Fruit fly (Drosophila melanogaster): Measurements from ENCODE around the gene Peritrophin-15b.
A peak's percentile ranks its signal among the peaks of the same experiment; 100 is the strongest.

Gene Peritrophin-15b

DNA sequence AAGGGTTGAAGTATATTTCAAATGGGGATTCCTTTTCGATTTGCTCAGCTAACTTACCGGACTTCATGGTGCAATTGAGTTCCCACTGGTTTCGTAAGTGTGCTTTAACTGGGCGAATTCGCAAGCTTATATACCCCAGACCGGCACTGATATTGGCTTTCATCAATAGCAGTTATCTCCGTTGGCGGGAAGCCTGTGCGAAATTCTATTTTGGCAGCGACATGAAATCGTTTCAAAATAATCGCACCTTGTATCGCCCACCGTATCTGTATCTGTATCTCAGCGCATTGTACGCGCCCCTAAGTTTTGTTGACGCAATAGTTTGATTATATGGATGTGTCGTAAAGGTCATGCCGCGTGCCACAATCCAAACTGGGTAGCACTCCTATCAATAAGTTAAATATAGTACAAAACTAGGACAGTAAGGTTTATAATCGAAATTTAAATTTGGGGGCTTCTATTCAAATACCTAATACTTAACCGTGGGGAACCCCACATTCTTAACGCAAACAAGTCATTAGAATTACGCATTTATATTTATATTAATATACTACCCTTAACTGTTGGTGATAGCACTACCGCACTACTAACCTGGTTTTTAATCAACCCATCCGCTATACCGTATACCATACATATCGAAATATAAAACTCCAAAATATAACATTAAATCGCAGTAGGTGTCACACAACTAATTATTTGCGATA lies 1.4 kb upstream of the Peritrophin-15b start, which contains the start of the genes Peritrophin-15a and CG13385:
Peritrophin-15a (minus strand) TSS at position 101 of the 704 bp plus-strand sequence.
CG13385 (plus strand) TSS at position 654 of the 704 bp plus-strand sequence.
- TF ChIP-seq Hr96 (GFP tag; optimal IDR thresholded peaks at IDR 0.05): no peak
- TF ChIP-seq CG5204 (GFP tag; optimal IDR thresholded peaks at IDR 0.05): no peak
- TF ChIP-seq CG11617 (GFP tag; optimal IDR thresholded peaks at IDR 0.05): no peak
- TF ChIP-seq tj (GFP tag; optimal IDR thresholded peaks at IDR 0.05): no peak
- no peak for TF ChIP-seq Crg-1 (GFP tag; optimal IDR thresholded peaks at IDR 0.05)
- TF ChIP-seq kay (GFP tag; ENCODE audit: borderline replicate concordance): no peak
- TF ChIP-seq CG1620 (GFP tag; optimal IDR thresholded peaks at IDR 0.05): no peak
- no peak for TF ChIP-seq Clk (GFP tag; optimal IDR thresholded peaks at IDR 0.05)
- no peak for TF ChIP-seq CG7045 (GFP tag; optimal IDR thresholded peaks at IDR 0.05)
- no peak for TF ChIP-seq ovo (GFP tag; optimal IDR thresholded peaks at IDR 0.05)
- TF ChIP-seq pad (GFP tag; optimal IDR thresholded peaks at IDR 0.05): no peak
- no peak for TF ChIP-seq CG14711 (tag; optimal IDR thresholded peaks at IDR 0.05)
- TF ChIP-seq CG33017 (tag; optimal IDR thresholded peaks at IDR 0.05): no peak
- TF ChIP-seq cnc (optimal IDR thresholded peaks at IDR 0.05): no peak
- no peak for TF ChIP-seq toe (GFP tag; optimal IDR thresholded peaks at IDR 0.05)
- no peak for TF ChIP-seq cic (GFP tag; optimal IDR thresholded peaks at IDR 0.05)
- no peak for TF ChIP-seq CG12768 (GFP tag; optimal IDR thresholded peaks at IDR 0.05)
- TF ChIP-seq bab1 (GFP tag; optimal IDR thresholded peaks at IDR 0.05): no peak
- no peak for TF ChIP-seq CG7101 (tag; optimal IDR thresholded peaks at IDR 0.05)
- TF ChIP-seq Mnt (GFP tag; optimal IDR thresholded peaks at IDR 0.05): no peak

DNA sequence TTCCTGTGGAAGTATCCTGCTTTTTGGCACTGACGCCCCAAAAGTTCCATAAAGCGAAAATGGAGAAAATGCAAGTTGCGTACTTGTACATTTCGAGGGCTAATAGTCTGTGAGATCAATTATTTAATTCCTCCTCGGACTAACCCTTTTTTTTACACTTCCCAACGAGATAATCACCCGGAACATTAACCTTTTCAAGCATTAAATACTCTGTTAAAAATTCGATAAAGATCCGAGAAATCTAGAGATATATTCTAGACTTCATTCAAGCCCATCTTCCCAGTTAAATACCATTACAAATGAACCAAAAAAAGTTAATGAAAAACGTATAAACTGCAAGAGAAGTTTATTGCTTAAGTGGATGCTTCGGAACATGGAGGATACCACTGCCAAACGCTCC lies 560 bp downstream of the Peritrophin-15b start, which contains the start of gene lectin-29Ca:
lectin-29Ca (minus strand) TSS at position 101 of the 400 bp plus-strand sequence.
- TF ChIP-seq Clk (GFP tag; optimal IDR thresholded peaks at IDR 0.05): no peak
- TF ChIP-seq CG33017 (tag; optimal IDR thresholded peaks at IDR 0.05): no peak
- TF ChIP-seq kay (GFP tag; ENCODE audit: borderline replicate concordance): no peak
- TF ChIP-seq tj (GFP tag; optimal IDR thresholded peaks at IDR 0.05): no peak
- no peak for TF ChIP-seq CG12768 (GFP tag; optimal IDR thresholded peaks at IDR 0.05)
- TF ChIP-seq toe (GFP tag; optimal IDR thresholded peaks at IDR 0.05): no peak
- TF ChIP-seq Hr96 (GFP tag; optimal IDR thresholded peaks at IDR 0.05): no peak
- TF ChIP-seq ovo (GFP tag; optimal IDR thresholded peaks at IDR 0.05): no peak
- no peak for TF ChIP-seq bab1 (GFP tag; optimal IDR thresholded peaks at IDR 0.05)
- TF ChIP-seq CG7101 (tag; optimal IDR thresholded peaks at IDR 0.05): no peak
- TF ChIP-seq CG11617 (GFP tag; optimal IDR thresholded peaks at IDR 0.05): no peak
- no peak for TF ChIP-seq cnc (optimal IDR thresholded peaks at IDR 0.05)
- TF ChIP-seq cic (GFP tag; optimal IDR thresholded peaks at IDR 0.05): no peak
- no peak for TF ChIP-seq CG14711 (tag; optimal IDR thresholded peaks at IDR 0.05)
- no peak for TF ChIP-seq CG1620 (GFP tag; optimal IDR thresholded peaks at IDR 0.05)
- TF ChIP-seq Crg-1 (GFP tag; optimal IDR thresholded peaks at IDR 0.05): no peak
- TF ChIP-seq pad (GFP tag; optimal IDR thresholded peaks at IDR 0.05): no peak

DNA sequence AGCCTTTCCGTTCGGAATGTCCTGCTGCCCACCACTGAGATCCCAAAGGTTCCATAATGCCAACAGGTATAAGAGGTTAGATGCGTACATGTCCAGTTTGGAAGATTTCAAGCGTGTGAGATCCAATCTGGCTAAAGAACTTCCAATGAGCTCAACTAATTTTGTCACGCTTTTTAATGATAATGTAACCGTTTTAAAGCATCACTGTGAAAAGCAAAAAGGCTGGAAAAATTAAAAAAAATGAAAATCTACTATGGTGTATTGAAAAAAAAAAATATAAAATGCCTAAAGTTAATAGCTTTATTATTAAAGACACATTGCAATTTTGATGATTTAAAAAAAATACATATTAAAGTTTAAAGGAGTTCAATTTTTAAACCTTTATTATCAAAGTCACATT lies 1.6 kb downstream of the Peritrophin-15b start, which contains the start of gene Acp29AB:
Acp29AB (minus strand) TSS at position 101 of the 400 bp plus-strand sequence.
- TF ChIP-seq toe (GFP tag; optimal IDR thresholded peaks at IDR 0.05): no peak
- peak; percentile 62 for TF ChIP-seq kay (GFP tag; ENCODE audit: borderline replicate concordance)

DNA sequence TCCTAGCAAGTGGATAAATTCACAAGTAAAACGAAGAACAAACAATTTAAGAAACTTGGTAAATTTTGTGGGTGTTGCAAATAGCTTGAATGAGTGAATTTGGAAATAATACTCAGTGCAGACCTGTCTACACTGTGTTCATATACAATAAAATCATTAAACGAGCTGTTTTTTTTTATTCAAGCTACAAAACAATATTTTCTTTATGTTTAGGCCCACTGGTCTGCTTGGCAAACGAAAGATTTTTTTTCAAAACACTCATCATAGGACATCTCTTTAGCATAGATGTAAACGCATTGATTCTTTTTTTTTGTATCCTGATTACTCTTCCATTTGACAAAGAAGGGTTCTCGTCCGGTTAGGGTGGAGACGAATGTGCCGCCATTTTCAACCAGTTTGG lies 2.4 kb downstream of the Peritrophin-15b start, which contains the start of gene CG42820:
CG42820 (minus strand) TSS at position 101 of the 400 bp plus-strand sequence.
- TF ChIP-seq kay (GFP tag; ENCODE audit: borderline replicate concordance): no peak
- no peak for TF ChIP-seq tj (GFP tag; optimal IDR thresholded peaks at IDR 0.05)
- TF ChIP-seq pad (GFP tag; optimal IDR thresholded peaks at IDR 0.05): no peak
- no peak for TF ChIP-seq CG1620 (GFP tag; optimal IDR thresholded peaks at IDR 0.05)
- no peak for TF ChIP-seq toe (GFP tag; optimal IDR thresholded peaks at IDR 0.05)

DNA sequence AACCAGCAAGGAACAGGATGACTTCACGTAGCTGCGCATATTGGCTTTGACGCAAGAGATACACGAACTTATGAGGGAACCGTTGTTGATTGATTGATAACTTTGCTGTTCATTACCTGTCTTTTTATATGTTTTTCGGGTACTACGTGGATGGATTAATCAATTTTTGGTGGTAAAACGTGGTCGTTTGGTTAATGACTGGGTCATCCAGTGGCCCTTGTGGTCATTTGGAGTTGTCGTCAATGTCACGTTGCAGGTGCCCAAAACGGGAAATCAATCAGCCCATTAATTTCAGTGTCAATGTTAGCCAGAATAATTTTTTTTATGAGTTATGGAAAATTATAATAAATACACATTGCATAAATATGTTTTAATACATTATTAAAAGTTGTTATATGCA lies 5.5 kb downstream of the Peritrophin-15b start, which contains the start of gene CG42819:
CG42819 (minus strand) TSS at position 101 of the 400 bp plus-strand sequence.
- TF ChIP-seq CG12768 (GFP tag; optimal IDR thresholded peaks at IDR 0.05): no peak
- no peak for TF ChIP-seq Mnt (GFP tag; optimal IDR thresholded peaks at IDR 0.05)

DNA sequence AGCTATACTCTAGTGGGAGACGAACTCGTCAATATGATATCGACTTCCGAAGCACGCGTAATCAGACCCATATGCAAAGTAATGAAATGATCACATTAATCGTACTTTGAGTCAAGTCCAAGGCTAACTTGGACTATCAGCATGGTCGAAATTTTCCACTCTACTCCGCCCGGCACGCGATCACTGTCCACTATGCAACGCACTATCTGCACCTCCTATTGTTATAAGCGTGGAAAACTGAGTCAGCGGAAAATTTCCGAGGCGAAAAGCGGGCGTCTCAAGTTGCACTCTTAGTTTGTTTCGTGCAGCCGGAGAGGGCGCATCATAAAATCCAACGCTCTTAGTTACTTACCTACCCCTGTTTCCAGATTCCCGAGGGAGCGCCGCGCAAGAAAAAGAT lies 8.9 kb downstream of the Peritrophin-15b start:
- no peak for TF ChIP-seq Crg-1 (GFP tag; optimal IDR thresholded peaks at IDR 0.05)
- no peak for TF ChIP-seq Hr96 (GFP tag; optimal IDR thresholded peaks at IDR 0.05)
- TF ChIP-seq tj (GFP tag; optimal IDR thresholded peaks at IDR 0.05): peak; percentile 91
- TF ChIP-seq Clk (GFP tag; optimal IDR thresholded peaks at IDR 0.05): no peak
- no peak for TF ChIP-seq CG11617 (GFP tag; optimal IDR thresholded peaks at IDR 0.05)
- TF ChIP-seq CG7045 (GFP tag; optimal IDR thresholded peaks at IDR 0.05): no peak

DNA sequence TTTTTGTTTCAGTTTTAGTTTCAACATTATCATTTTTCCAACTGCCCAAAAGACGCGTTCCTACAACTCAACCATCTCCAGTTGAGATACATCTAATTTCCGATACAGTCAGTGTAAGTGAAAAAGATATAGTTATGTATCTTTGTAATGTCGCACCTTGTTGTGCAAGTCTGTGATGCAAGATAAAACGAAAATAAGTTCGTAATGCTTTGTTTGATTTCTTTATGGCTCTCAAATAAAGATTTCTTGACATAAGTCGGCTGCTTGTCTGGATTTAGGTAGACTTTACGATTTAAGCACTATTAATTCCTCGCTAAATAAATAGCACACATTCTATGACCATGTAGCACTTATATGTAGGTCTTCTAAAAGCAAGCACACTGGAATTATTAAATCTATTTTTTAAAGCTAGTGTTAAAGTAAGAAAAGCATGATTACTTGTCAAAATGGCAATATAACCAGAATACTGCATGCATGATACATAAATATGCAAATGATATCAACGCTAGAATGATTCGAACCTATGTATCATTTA lies 9.7 kb downstream of the Peritrophin-15b start:
- peak; percentile 62 for TF ChIP-seq CG7045 (GFP tag; optimal IDR thresholded peaks at IDR 0.05)
- peak; percentile 6 for TF ChIP-seq CG14711 (tag; optimal IDR thresholded peaks at IDR 0.05)
- TF ChIP-seq CG7101 (tag; optimal IDR thresholded peaks at IDR 0.05): peak; percentile 12
- peak; percentile 92 for TF ChIP-seq kay (GFP tag; ENCODE audit: borderline replicate concordance)
- TF ChIP-seq Mnt (GFP tag; optimal IDR thresholded peaks at IDR 0.05): no peak
- peak; percentile 2 for TF ChIP-seq cic (GFP tag; optimal IDR thresholded peaks at IDR 0.05)
